Worm (Caenorhabditis elegans): Measurements from ENCODE around the gene F35E8.7.
A peak's percentile ranks its signal among the peaks of the same experiment; 100 is the strongest.

Gene F35E8.7

DNA sequence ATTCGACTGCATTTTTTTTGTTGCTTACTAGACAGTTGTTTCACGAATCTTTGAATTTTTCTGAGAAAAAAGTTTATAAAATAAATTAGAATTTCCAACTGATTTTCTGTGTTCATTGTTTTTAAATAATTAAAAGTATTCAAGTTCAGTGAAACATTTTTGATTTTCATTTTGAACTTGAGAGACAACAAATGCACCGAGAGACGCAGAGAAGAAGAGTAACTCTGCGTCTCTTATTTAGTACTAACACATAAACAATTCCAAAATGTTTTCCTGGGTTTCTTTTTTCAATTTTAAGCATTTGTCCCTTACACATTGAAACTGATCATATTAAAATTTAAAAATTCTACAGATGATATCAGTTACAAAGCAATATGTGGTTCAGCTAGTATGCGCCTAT is 45.6 kb downstream of the F35E8.7 start:
- TF ChIP-seq lsy-2 (tag; optimal IDR thresholded peaks at IDR 0.05) (peak; percentile 13 to 14), mab-9 (GFP tag; IDR thresholded peaks at IDR 0.05) (no peak), blmp-1 (tag; optimal IDR thresholded peaks at IDR 0.05) (no peak), fkh-10 (GFP tag; optimal IDR thresholded peaks at IDR 0.05) (no peak), fos-1 (tag; optimal IDR thresholded peaks at IDR 0.05) (no peak), sup-37 (GFP tag; optimal IDR thresholded peaks at IDR 0.05) (no peak), C16A3.4 (tag; optimal IDR thresholded peaks at IDR 0.05) (no peak), unc-130 (tag; optimal IDR thresholded peaks at IDR 0.05) (no peak), ztf-11 (tag; optimal IDR thresholded peaks at IDR 0.05) (no peak), jun-1 (tag; optimal IDR thresholded peaks at IDR 0.05) (no peak), lin-14 (GFP tag; optimal IDR thresholded peaks at IDR 0.05) (peak; percentile 55), nhr-85 (tag) (peak; percentile 87), efl-1 (optimal IDR thresholded peaks at IDR 0.05) (peak; percentile 35 to 41), efl-1 (GFP tag; optimal IDR thresholded peaks at IDR 0.05 in 1 of 2) (peak in 1 of 2 experiments; percentile 82), nhr-20 (tag; optimal IDR thresholded peaks at IDR 0.05) (peak; percentile 53), mdl-1 (tag; optimal IDR thresholded peaks at IDR 0.05) (no peak), mep-1 (tag; optimal IDR thresholded peaks at IDR 0.05) (peak; percentile 8)

Measured in whole organism, L1 larva.